Worm (Caenorhabditis elegans) whole organism, late embryonic: ENCODE data around the gene srd-74.

ENCODE experiments used
- ama-1 ChIP-seq: fragments of 150-350 bp; optimal IDR thresholded peaks from 2 replicates; lab custom pipeline; 2014
- ceh-24 ChIP-seq: sonication (generic microtip); optimal IDR thresholded peaks from 2 replicates; lab custom pipeline; 2016; ENCODE audit warnings: mild to moderate bottlenecking, missing genetic modification characterization, missing compliant biosample characterization
- ceh-31 ChIP-seq: sonication (generic microtip); optimal IDR thresholded peaks from 2 replicates; lab custom pipeline; 2016; ENCODE audit warnings: missing genetic modification characterization, missing compliant biosample characterization
- dve-1 ChIP-seq: sonication (generic microtip); optimal IDR thresholded peaks from 2 replicates; lab custom pipeline; 2017; ENCODE audit warnings: antibody characterized with exemption, mild to moderate bottlenecking, missing genetic modification characterization, missing compliant biosample characterization
- fax-1 ChIP-seq: sonication (generic microtip); optimal IDR thresholded peaks from 2 replicates; lab custom pipeline; 2016; ENCODE audit warnings: missing genotype, missing genetic modification characterization, missing compliant biosample characterization
- fkh-10 ChIP-seq: fragments of 150-350 bp; optimal IDR thresholded peaks from 2 replicates; lab custom pipeline; 2014; ENCODE audit warnings: missing biosample characterization, missing genetic modification reagents, missing genetic modification characterization
- lin-11 ChIP-seq: fragments of 200-800 bp; sonication (Bioruptor generic); optimal IDR thresholded peaks from 2 replicates; lab custom pipeline; 2018; ENCODE audit warnings: mild to moderate bottlenecking, missing genetic modification characterization, missing compliant biosample characterization
- nhr-11 ChIP-seq: fragments of 150-350 bp; optimal IDR thresholded peaks from 2 replicates; lab custom pipeline; 2014; ENCODE audit warnings: missing biosample characterization, missing genetic modification characterization
- npax-4 ChIP-seq: sonication (generic microtip); optimal IDR thresholded peaks from 2 replicates; lab custom pipeline; 2016; ENCODE audit warnings: missing genetic modification characterization, missing compliant biosample characterization
- sox-2 ChIP-seq: fragments of 200-800 bp; sonication (Bioruptor generic); IDR thresholded peaks from 2 replicates; pipeline ENCODE4 v1.3.6; 2022; ENCODE audit warnings: missing genetic modification reagents, missing genetic modification characterization, missing compliant biosample characterization
- syd-9 ChIP-seq: sonication (generic microtip); optimal IDR thresholded peaks from 2 replicates; lab custom pipeline; 2016; ENCODE audit warnings: mild to moderate bottlenecking, missing genetic modification characterization, moderate library complexity, missing compliant biosample characterization
- tbx-7 ChIP-seq: sonication (generic microtip); optimal IDR thresholded peaks from 2 replicates; lab custom pipeline; 2016; ENCODE audit warnings: missing genotype, missing genetic modification characterization, missing compliant biosample characterization
- unc-42 ChIP-seq: sonication (generic microtip); optimal IDR thresholded peaks from 2 replicates; lab custom pipeline; 2016; ENCODE audit warnings: missing genotype, missing genetic modification characterization, missing compliant biosample characterization

DNA sequence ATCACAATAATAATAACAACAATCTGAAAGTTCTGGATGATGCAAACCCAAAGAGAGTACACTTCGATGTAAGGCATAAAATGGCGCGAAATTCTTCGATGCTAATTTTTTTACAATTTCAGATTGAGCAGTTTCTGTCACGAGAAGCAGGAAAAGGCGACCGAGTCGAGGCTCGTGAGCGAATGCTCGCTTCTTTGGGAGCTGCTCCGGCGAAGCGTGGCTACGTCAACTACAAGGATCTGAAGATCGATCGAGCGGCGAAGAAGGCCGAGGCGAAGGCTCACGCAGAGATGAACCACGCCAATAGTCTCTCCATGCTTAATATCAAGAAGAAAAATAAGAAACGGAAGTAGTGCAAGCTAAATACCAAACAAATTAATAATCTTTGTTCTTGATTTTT is 42.2 kb downstream of the srd-74 start:
- TF ChIP-seq tbx-7 (tag; lab: Kevin White, UChicago) (no peak), dve-1 (tag; lab: Kevin White, UChicago) (no peak), npax-4 (tag; lab: Kevin White, UChicago) (no peak), lin-11 (tag; lab: Kevin White, UChicago) (no peak), fax-1 (tag; lab: Kevin White, UChicago) (no peak), unc-42 (tag; lab: Kevin White, UChicago) (no peak), nhr-11 (tag; lab: Kevin White, UChicago) (no peak), ceh-24 (no peak), ceh-31 (tag; lab: Kevin White, UChicago) (no peak), ama-1 (no peak), sox-2 (GFP tag; lab: Robert Waterston, UW) (no peak), syd-9 (tag; lab: Kevin White, UChicago) (no peak), fkh-10 (GFP tag; lab: Kevin White, UChicago) (no peak)
